Fruit fly (Drosophila melanogaster) whole organism, embryonic: ENCODE data around the gene CG10512.
A peak's percentile ranks its signal among the peaks of the same experiment; 100 is the strongest.

Source experiments
- CG10267 ChIP-seq: fragments of 200-800 bp; sonication (Bioruptor generic); optimal IDR thresholded peaks from 2 replicates; lab custom pipeline; 2018; ENCODE audit warnings: missing biosample characterization, mild to moderate bottlenecking, missing genetic modification characterization, moderate library complexity
- CG11456 ChIP-seq: fragments of 200-800 bp; sonication (Bioruptor generic); IDR thresholded peaks from 3 replicates; pipeline ENCODE4 v1.3.6; 2022; ENCODE audit warnings: missing biosample characterization, missing genetic modification characterization
- CG11504 ChIP-seq: fragments of 200-800 bp; sonication (Bioruptor generic); optimal IDR thresholded peaks from 3 replicates; lab custom pipeline; 2019; ENCODE audit warnings: missing biosample characterization, mild to moderate bottlenecking, missing genetic modification characterization, moderate library complexity
- CG14667 ChIP-seq: fragments of 200-800 bp; sonication (Bioruptor generic); IDR thresholded peaks from 2 replicates; pipeline ENCODE4 v1.3.6; 2022; ENCODE audit warnings: missing biosample characterization, missing genetic modification characterization
- CG1603 ChIP-seq: fragments of 200-800 bp; sonication (Bioruptor generic); optimal IDR thresholded peaks from 2 replicates; lab custom pipeline; 2019; ENCODE audit warnings: missing biosample characterization, mild to moderate bottlenecking, missing genetic modification characterization, moderate library complexity
- CG17328 ChIP-seq: fragments of 200-800 bp; sonication (Bioruptor generic); IDR thresholded peaks from 2 replicates; pipeline ENCODE4 v1.3.6; 2022; ENCODE audit warnings: missing biosample characterization, missing genetic modification characterization
- CG17359 ChIP-seq: fragments of 200-800 bp; sonication (Bioruptor generic); optimal IDR thresholded peaks from 3 replicates; lab custom pipeline; 2018; ENCODE audit warnings: missing biosample characterization, mild to moderate bottlenecking, missing genetic modification characterization, moderate library complexity
- CG2120 ChIP-seq: fragments of 200-800 bp; sonication (Bioruptor generic); optimal IDR thresholded peaks from 3 replicates; lab custom pipeline; 2016; ENCODE audit warnings: missing biosample characterization, missing genetic modification characterization
- CG32532 ChIP-seq: fragments of 200-800 bp; sonication (Bioruptor generic); IDR thresholded peaks from 2 replicates; pipeline ENCODE4 v1.3.6; 2022; ENCODE audit warnings: missing biosample characterization, missing genetic modification characterization
- CG3281 ChIP-seq: fragments of 200-800 bp; sonication (Bioruptor generic); optimal IDR thresholded peaks from 3 replicates; lab custom pipeline; 2017; ENCODE audit warnings: missing biosample characterization, mild to moderate bottlenecking, missing genetic modification characterization
- CG34224 ChIP-seq: fragments of 200-800 bp; sonication (Bioruptor generic); IDR thresholded peaks from 3 replicates; pipeline ENCODE4 v1.3.6; 2022; ENCODE audit warnings: missing biosample characterization, missing genetic modification characterization; ENCODE audit not compliant: partially characterized antibody
- CG34422 ChIP-seq: fragments of 200-800 bp; sonication (Bioruptor generic); IDR thresholded peaks from 3 replicates; pipeline ENCODE4 v1.3.6; 2022; ENCODE audit warnings: missing biosample characterization, missing genetic modification characterization
- CG3847 ChIP-seq: fragments of 200-800 bp; sonication (Bioruptor generic); IDR thresholded peaks from 2 replicates; pipeline ENCODE4 v1.3.6; 2022; ENCODE audit warnings: missing biosample characterization, missing genetic modification characterization
- CG4707 ChIP-seq: fragments of 200-800 bp; sonication (Bioruptor generic); optimal IDR thresholded peaks from 2 replicates; lab custom pipeline; 2018; ENCODE audit warnings: missing biosample characterization, mild to moderate bottlenecking, missing genetic modification characterization, moderate library complexity
- CG5953 ChIP-seq: fragments of 200-800 bp; sonication (Bioruptor generic); IDR thresholded peaks from 2 replicates; pipeline ENCODE4 v1.3.6; 2022; ENCODE audit warnings: missing biosample characterization, missing genetic modification characterization
- CG9215 ChIP-seq: fragments of 200-800 bp; sonication (Bioruptor generic); IDR thresholded peaks from 2 replicates; pipeline ENCODE4 v1.3.6; 2022; ENCODE audit warnings: missing biosample characterization, missing genetic modification characterization
- CHES-1-like ChIP-seq: fragments of 200-800 bp; sonication (Bioruptor generic); optimal IDR thresholded peaks from 2 replicates; lab custom pipeline; 2016; ENCODE audit warnings: missing biosample characterization, missing genetic modification characterization
- Dll ChIP-seq: fragments of 200-800 bp; sonication (Bioruptor generic); IDR thresholded peaks from 4 replicates; pipeline ENCODE4 v1.3.6; 2022; ENCODE audit warnings: missing biosample characterization, missing genetic modification characterization; ENCODE audit not compliant: partially characterized antibody
- E2f1 ChIP-seq: fragments of 200-800 bp; sonication (Bioruptor generic); IDR thresholded peaks from 2 replicates; pipeline ENCODE4 v1.3.6; 2022; ENCODE audit warnings: missing biosample characterization, missing genetic modification characterization
- Fer1 ChIP-seq: fragments of 200-800 bp; sonication (Bioruptor generic); optimal IDR thresholded peaks from 2 replicates; lab custom pipeline; 2017; ENCODE audit warnings: missing biosample characterization, mild to moderate bottlenecking, missing genetic modification characterization
- Meics ChIP-seq: fragments of 200-800 bp; sonication (Bioruptor generic); optimal IDR thresholded peaks from 2 replicates; lab custom pipeline; 2017; ENCODE audit warnings: missing biosample characterization, mild to moderate bottlenecking, missing genetic modification characterization
- Mes4 ChIP-seq: fragments of 200-800 bp; sonication (Bioruptor generic); optimal IDR thresholded peaks from 2 replicates; lab custom pipeline; 2016; ENCODE audit warnings: missing biosample characterization, missing genetic modification characterization
- Oli ChIP-seq: fragments of 200-800 bp; sonication (Bioruptor generic); optimal IDR thresholded peaks from 2 replicates; lab custom pipeline; 2018; ENCODE audit warnings: missing biosample characterization, mild to moderate bottlenecking, missing genetic modification characterization, moderate library complexity
- Optix ChIP-seq: fragments of 200-800 bp; sonication (Bioruptor generic); IDR thresholded peaks from 3 replicates; pipeline ENCODE4 v1.3.6; 2022; ENCODE audit warnings: missing biosample characterization, missing genetic modification characterization
- Ptx1 ChIP-seq: fragments of 200-800 bp; sonication (Bioruptor generic); IDR thresholded peaks from 2 replicates; pipeline ENCODE4 v1.3.6; 2022; ENCODE audit warnings: missing biosample characterization, missing genetic modification characterization
- Rx ChIP-seq: fragments of 200-800 bp; sonication (Bioruptor generic); IDR thresholded peaks from 2 replicates; pipeline ENCODE4 v1.3.6; 2022; ENCODE audit warnings: missing biosample characterization, missing genetic modification characterization
- Sry-δ ChIP-seq: fragments of 200-800 bp; sonication (Bioruptor generic); optimal IDR thresholded peaks from 2 replicates; lab custom pipeline; 2016; ENCODE audit warnings: missing biosample characterization, missing genetic modification characterization
- Xbp1 ChIP-seq: fragments of 200-800 bp; sonication (Bioruptor generic); optimal IDR thresholded peaks from 3 replicates; lab custom pipeline; 2016; ENCODE audit warnings: missing biosample characterization, mild to moderate bottlenecking, missing genetic modification characterization
- Xrp1 ChIP-seq: fragments of 200-800 bp; sonication (Bioruptor generic); IDR thresholded peaks from 2 replicates; pipeline ENCODE4 v1.3.6; 2022; ENCODE audit warnings: missing biosample characterization, missing genetic modification characterization
- crol ChIP-seq: fragments of 200-800 bp; sonication (Bioruptor generic); IDR thresholded peaks from 2 replicates; pipeline ENCODE4 v1.3.6; 2022; ENCODE audit warnings: missing biosample characterization, missing genetic modification characterization
- h ChIP-seq: fragments of >200 bp; optimal IDR thresholded peaks from 2 replicates; lab custom pipeline; 2017
- jumu ChIP-seq: fragments of 200-800 bp; sonication (Bioruptor generic); optimal IDR thresholded peaks from 3 replicates; lab custom pipeline; 2016; ENCODE audit warnings: missing biosample characterization, missing genetic modification characterization
- ken ChIP-seq: fragments of 200-800 bp; sonication (Bioruptor generic); IDR thresholded peaks from 3 replicates; pipeline ENCODE4 v1.3.6; 2022; ENCODE audit warnings: missing biosample characterization, missing genetic modification characterization
- lilli ChIP-seq: fragments of 200-800 bp; sonication (Bioruptor generic); optimal IDR thresholded peaks from 3 replicates; lab custom pipeline; 2016; ENCODE audit warnings: missing biosample characterization, missing genetic modification characterization
- lov ChIP-seq, 2 experiments: fragments of 200-800 bp in 1 of 2; fragments of >200 bp in 1 of 2; sonication (Bioruptor generic) in 1 of 2; IDR thresholded peaks in 1 of 2; optimal IDR thresholded peaks in 1 of 2; 2 replicates in 1 of 2; 3 replicates in 1 of 2; pipeline versions ENCODE4 v1.3.6 to Lab custom; 2017 to 2022; ENCODE audit warnings: missing biosample characterization in 1 of 2, missing genetic modification characterization in 1 of 2
- nerfin-2 ChIP-seq: fragments of 200-800 bp; sonication (Bioruptor generic); IDR thresholded peaks from 2 replicates; pipeline ENCODE4 v1.3.6; 2022; ENCODE audit warnings: missing biosample characterization, missing genetic modification characterization; ENCODE audit not compliant: partially characterized antibody
- pan ChIP-seq, 4 experiments: fragments of >200 bp in 3 of 4; fragments of 200-800 bp in 1 of 4; sonication (Bioruptor generic) in 1 of 4; optimal IDR thresholded peaks in 3 of 4; IDR thresholded peaks in 1 of 4; 2 replicates each; pipeline versions ENCODE4 v1.3.6 to Lab custom; 2017 to 2022; ENCODE audit warnings: missing biosample characterization in 2 of 4, missing genetic modification characterization in 2 of 4, mixed read lengths in 1 of 4
- peb ChIP-seq: fragments of 200-800 bp; sonication (Bioruptor generic); IDR thresholded peaks from 2 replicates; pipeline ENCODE4 v1.3.6; 2022; ENCODE audit warnings: missing biosample characterization, missing genetic modification characterization
- pros ChIP-seq: fragments of 200-800 bp; sonication (Bioruptor generic); optimal IDR thresholded peaks from 3 replicates; lab custom pipeline; 2019; ENCODE audit warnings: missing biosample characterization, mild to moderate bottlenecking, missing genetic modification characterization, moderate library complexity
- scrt ChIP-seq: fragments of 200-800 bp; sonication (Bioruptor generic); optimal IDR thresholded peaks from 2 replicates; lab custom pipeline; 2018; ENCODE audit warnings: missing biosample characterization, mild to moderate bottlenecking, missing genetic modification characterization, moderate library complexity
- sisA ChIP-seq: fragments of 200-800 bp; sonication (Bioruptor generic); IDR thresholded peaks from 2 replicates; pipeline ENCODE4 v1.3.6; 2022; ENCODE audit warnings: missing biosample characterization, missing genetic modification characterization
- slbo ChIP-seq: fragments of 200-800 bp; sonication (Bioruptor generic); IDR thresholded peaks from 2 replicates; pipeline ENCODE4 v1.3.6; 2022; ENCODE audit warnings: missing biosample characterization, missing genetic modification characterization
- so ChIP-seq: fragments of 200-800 bp; sonication (Bioruptor generic); IDR thresholded peaks from 3 replicates; pipeline ENCODE4 v1.3.6; 2022; ENCODE audit warnings: missing biosample characterization, missing genetic modification characterization
- sob ChIP-seq: fragments of 200-800 bp; sonication (Bioruptor generic); IDR thresholded peaks from 2 replicates; pipeline ENCODE4 v1.3.6; 2022; ENCODE audit warnings: missing biosample characterization, missing genetic modification characterization
- ssp ChIP-seq: fragments of 200-800 bp; sonication (Bioruptor generic); IDR thresholded peaks from 2 replicates; pipeline ENCODE4 v1.3.6; 2022; ENCODE audit warnings: missing biosample characterization, missing genetic modification characterization
- ttk ChIP-seq: fragments of 200-800 bp; sonication (Bioruptor generic); IDR thresholded peaks from 2 replicates; pipeline ENCODE4 v2.1.2; 2022; ENCODE audit warnings: missing biosample characterization, missing genetic modification characterization
- vvl ChIP-seq: fragments of 200-800 bp; sonication (Bioruptor generic); IDR thresholded peaks from 2 replicates; pipeline ENCODE4 v1.3.6; 2022; ENCODE audit warnings: missing biosample characterization, missing genetic modification characterization
- z ChIP-seq: fragments of 200-800 bp; sonication (Bioruptor generic); IDR thresholded peaks from 3 replicates; pipeline ENCODE4 v1.3.6; 2022; ENCODE audit warnings: missing biosample characterization, missing genetic modification characterization
- zfh1 ChIP-seq: fragments of 200-800 bp; sonication (Bioruptor generic); IDR thresholded peaks from 3 replicates; pipeline ENCODE4 v1.3.6; 2022; ENCODE audit warnings: missing biosample characterization, missing genetic modification characterization

The CG10512 gene

dm6 chr3L:21251381-21251780 is 48.7 kb downstream of the CG10512 start (continued):
- peak; percentile 36 for TF ChIP-seq CG2120 (GFP tag; lab: Kevin White, UChicago)
- 0 out of 2 replicates have a peak, but pooled peaks have one; percentile 17 for TF ChIP-seq ssp (GFP tag; lab: Robert Waterston, UW)
- peak; percentile 17; the same call in 1 of the 2 replicates for TF ChIP-seq CG17328 (GFP tag; lab: Robert Waterston, UW)
- no peak for TF ChIP-seq CHES-1-like (GFP tag; lab: Kevin White, UChicago)
- peak; percentile 44; the same call in 1 of the 3 replicates for TF ChIP-seq so (GFP tag; lab: Robert Waterston, UW)
- peak; percentile 25 for TF ChIP-seq CG1603 (tag; lab: Kevin White, UChicago)
- TF ChIP-seq CG10267 (tag; lab: Kevin White, UChicago): no peak
- peak; percentile 8 for TF ChIP-seq scrt (GFP tag; lab: Kevin White, UChicago)
- TF ChIP-seq Sry-δ (GFP tag; lab: Kevin White, UChicago): no peak
- peak; percentile 50 for TF ChIP-seq Ptx1 (GFP tag; lab: Robert Waterston, UW)
- no peak for TF ChIP-seq Rx (GFP tag; lab: Robert Waterston, UW)
- TF ChIP-seq z (GFP tag; lab: Robert Waterston, UW): peak; percentile 81; the same call in 2 of the 3 replicates
- no peak for TF ChIP-seq nerfin-2 (GFP tag; lab: Robert Waterston, UW)
- peak; percentile 49; the same call in 1 of the 3 replicates for TF ChIP-seq zfh1 (GFP tag; lab: Robert Waterston, UW)
- peak; percentile 15 for TF ChIP-seq CG17359 (tag; lab: Kevin White, UChicago)
- peak; percentile 46; the same call in 1 of the 2 replicates for TF ChIP-seq Xrp1 (GFP tag; lab: Robert Waterston, UW)
- TF ChIP-seq CG34224 (GFP tag; lab: Robert Waterston, UW): no peak
- TF ChIP-seq peb (GFP tag; lab: Robert Waterston, UW): peak; percentile 18; the same call in 1 of the 2 replicates
- TF ChIP-seq vvl (GFP tag; lab: Robert Waterston, UW): 0 out of 2 replicates have a peak, but pooled peaks have one; percentile 15
- no peak for TF ChIP-seq ttk (GFP tag; lab: Robert Waterston, UW)
- TF ChIP-seq CG11504 (tag; lab: Kevin White, UChicago): peak; percentile 18
- no peak for TF ChIP-seq Meics (GFP tag; lab: Kevin White, UChicago)
- TF ChIP-seq CG3281 (GFP tag; lab: Kevin White, UChicago): no peak
- no peak for TF ChIP-seq Mes4 (GFP tag; lab: Kevin White, UChicago)
- no peak for TF ChIP-seq CG14667
- TF ChIP-seq CG32532: peak; percentile 42; the same call in 1 of the 2 replicates
- TF ChIP-seq CG3847: 0 out of 2 replicates have a peak, but pooled peaks have one; percentile 33
- TF ChIP-seq crol (GFP tag; lab: Robert Waterston, UW): peak; percentile 73
- TF ChIP-seq slbo (GFP tag; lab: Robert Waterston, UW): peak; percentile 33; the same call in 1 of the 2 replicates
- TF ChIP-seq lov (optimal IDR thresholded peaks at IDR 0.05; lab: Kevin White, UChicago): no peak
- TF ChIP-seq lov (GFP tag; IDR thresholded peaks at IDR 0.05; lab: Robert Waterston, UW): no peak
- peak; percentile 6 for TF ChIP-seq lilli
- TF ChIP-seq CG4707 (GFP tag; lab: Kevin White, UChicago): no peak
- peak; percentile 28; the same call in 1 of the 2 replicates for TF ChIP-seq sisA (GFP tag; lab: Robert Waterston, UW)
- peak; percentile 54; the same call in 1 of the 3 replicates for TF ChIP-seq Optix (GFP tag; lab: Robert Waterston, UW)
- 0 out of 3 replicates have a peak, but pooled peaks have one; percentile 7 for TF ChIP-seq CG11456 (GFP tag; lab: Robert Waterston, UW)
- TF ChIP-seq pan (optimal IDR thresholded peaks at IDR 0.05; lab: Kevin White, UChicago): no peak
- peak in 1 of 2 experiments; percentile 25 for TF ChIP-seq pan (GFP tag; optimal IDR thresholded peaks at IDR 0.05 in 1 of 2, IDR thresholded peaks at IDR 0.05 in 1 of 2)
- TF ChIP-seq pros (GFP tag; lab: Kevin White, UChicago): peak; percentile 17
- 0 out of 3 replicates have a peak, but pooled peaks have one; percentile 34 for TF ChIP-seq ken (GFP tag; lab: Robert Waterston, UW)
- TF ChIP-seq CG34422: no peak
- TF ChIP-seq Xbp1 (GFP tag; lab: Kevin White, UChicago): peak; percentile 13
- TF ChIP-seq E2f1 (GFP tag; lab: Robert Waterston, UW): peak; percentile 34; the same call in 1 of the 2 replicates
- TF ChIP-seq sob: 0 out of 2 replicates have a peak, but pooled peaks have one; percentile 32
- TF ChIP-seq Dll (GFP tag; lab: Robert Waterston, UW): 0 out of 4 replicates have a peak, but pooled peaks have one; percentile 12
- TF ChIP-seq Fer1 (GFP tag; lab: Kevin White, UChicago): peak; percentile 8
- no peak for TF ChIP-seq h (lab: Kevin White, UChicago)
- TF ChIP-seq CG5953 (GFP tag; lab: Robert Waterston, UW): 0 out of 2 replicates have a peak, but pooled peaks have one; percentile 13
- TF ChIP-seq jumu (GFP tag; lab: Kevin White, UChicago): peak; percentile 40
- TF ChIP-seq CG9215 (GFP tag; lab: Robert Waterston, UW): 0 out of 2 replicates have a peak, but pooled peaks have one; percentile 17
- peak; percentile 15 for TF ChIP-seq Oli (tag; lab: Kevin White, UChicago)
